Fruit fly (Drosophila melanogaster): ENCODE measurements around the gene CG43057.

CG43057 gene

DNA sequence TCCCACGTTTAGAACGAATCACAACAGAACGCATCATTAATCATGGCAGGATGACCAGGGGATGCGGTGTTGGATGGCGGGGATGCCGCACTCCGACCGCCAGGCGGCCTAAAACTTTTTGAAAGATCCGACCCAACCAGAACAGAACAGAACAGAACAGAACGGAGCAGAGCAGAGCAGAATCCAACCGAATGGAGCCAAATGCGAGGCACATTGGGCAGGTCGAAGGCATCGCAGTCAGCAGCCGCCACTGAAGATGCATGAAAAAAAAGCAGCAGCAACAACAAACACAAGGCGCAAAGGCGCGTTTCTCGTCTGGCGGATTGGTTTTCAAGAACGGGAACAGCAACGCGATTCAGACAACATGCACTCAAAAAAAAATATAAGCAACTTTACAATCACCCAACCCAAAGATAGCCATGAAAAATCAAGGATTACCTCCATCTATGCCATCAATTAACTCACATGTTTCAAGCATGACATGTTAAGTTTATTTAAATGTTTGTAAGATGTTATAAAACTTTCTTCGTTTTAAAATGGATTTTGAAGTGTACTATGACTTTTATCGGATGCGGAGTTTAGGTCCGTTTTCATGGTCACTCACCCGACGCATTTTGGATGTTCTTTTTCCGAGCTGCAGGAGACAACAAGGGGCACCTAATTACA is 35.7 kb upstream of the CG43057 start (continued):
- TF ChIP-seq CG30403 (GFP tag; optimal IDR thresholded peaks at IDR 0.05) = peak; percentile 62
- no peak for TF ChIP-seq sr (GFP tag; IDR thresholded peaks at IDR 0.05)
- TF ChIP-seq ci (GFP tag; IDR thresholded peaks at IDR 0.05) = peak; percentile 71
- TF ChIP-seq TFAM (GFP tag; optimal IDR thresholded peaks at IDR 0.05) = no peak
- peak; percentile 80 for TF ChIP-seq CG31441 (GFP tag; IDR thresholded peaks at IDR 0.05)
- no peak for TF ChIP-seq CG17186 (GFP tag; optimal IDR thresholded peaks at IDR 0.05)
- TF ChIP-seq Jarid2 (GFP tag; optimal IDR thresholded peaks at IDR 0.05) = no peak
- no peak for TF ChIP-seq CG5180 (GFP tag; optimal IDR thresholded peaks at IDR 0.05)
- TF ChIP-seq toy (GFP tag; IDR thresholded peaks at IDR 0.05) = no peak
- no peak for TF ChIP-seq her (GFP tag; optimal IDR thresholded peaks at IDR 0.05)
- no peak for TF ChIP-seq pzg (GFP tag; optimal IDR thresholded peaks at IDR 0.05)
- TF ChIP-seq ssp (GFP tag; IDR thresholded peaks at IDR 0.05) = peak; percentile 41
- TF ChIP-seq lola (GFP tag; optimal IDR thresholded peaks at IDR 0.05) = peak in 1 of 3 experiments; percentile 93
- TF ChIP-seq dysf (GFP tag; IDR thresholded peaks at IDR 0.05) = peak; percentile 33; the same call in 1 of the 3 replicates
- TF ChIP-seq tna (GFP tag; IDR thresholded peaks at IDR 0.05; ENCODE audit: partially characterized antibody) = no peak
- TF ChIP-seq peb (GFP tag; IDR thresholded peaks at IDR 0.05) = peak; percentile 42; the same call in 1 of the 2 replicates
- peak; percentile 39 for TF ChIP-seq Nf-YB (GFP tag; optimal IDR thresholded peaks at IDR 0.05)
- no peak for TF ChIP-seq NFAT (GFP tag; IDR thresholded peaks at IDR 0.05)
- TF ChIP-seq Oaz (GFP tag; IDR thresholded peaks at IDR 0.05) = no peak
- TF ChIP-seq esg (GFP tag; conservative IDR thresholded peaks at IDR 0.05) = peak; percentile 46; the same call in 1 of the 2 replicates
- TF ChIP-seq CG6254 (GFP tag; optimal IDR thresholded peaks at IDR 0.05) = peak; percentile 75
- 0 out of 2 replicates have a peak, but pooled peaks have one; percentile 6 for TF ChIP-seq CG7372 (GFP tag; IDR thresholded peaks at IDR 0.05)
- no peak for TF ChIP-seq CG11560 (tag; IDR thresholded peaks at IDR 0.05)
- TF ChIP-seq sima (GFP tag; optimal IDR thresholded peaks at IDR 0.05) = no peak
- TF ChIP-seq CG30020 (tag; optimal IDR thresholded peaks at IDR 0.05) = peak; percentile 20
- TF ChIP-seq bsh (GFP tag; optimal IDR thresholded peaks at IDR 0.05) = peak; percentile 89 to 92
- peak; percentile 88 for TF ChIP-seq CG14710 (tag; optimal IDR thresholded peaks at IDR 0.05)
- peak; percentile 58 for TF ChIP-seq bab2 (GFP tag; optimal IDR thresholded peaks at IDR 0.05)
- TF ChIP-seq CG11398 (GFP tag; optimal IDR thresholded peaks at IDR 0.05) = no peak
- no peak for TF ChIP-seq tll (GFP tag; optimal IDR thresholded peaks at IDR 0.05)
- no peak for TF ChIP-seq Fer1 (GFP tag; optimal IDR thresholded peaks at IDR 0.05)
- TF ChIP-seq CG32767 (GFP tag; IDR thresholded peaks at IDR 0.05) = no peak
- peak; percentile 88 for TF ChIP-seq CG2712 (tag; optimal IDR thresholded peaks at IDR 0.05)
- TF ChIP-seq NC2α (GFP tag; optimal IDR thresholded peaks at IDR 0.05) = peak; percentile 31
- TF ChIP-seq Atf-2 (GFP tag; optimal IDR thresholded peaks at IDR 0.05) = peak; percentile 37
- peak; percentile 82 for TF ChIP-seq phol (tag; optimal IDR thresholded peaks at IDR 0.05)
- peak; percentile 71 for TF ChIP-seq Hsf (GFP tag; optimal IDR thresholded peaks at IDR 0.05)
- peak; percentile 73 for TF ChIP-seq sim (GFP tag; IDR thresholded peaks at IDR 0.05)
- no peak for TF ChIP-seq CG3281 (GFP tag; optimal IDR thresholded peaks at IDR 0.05)
- TF ChIP-seq CG11695 (GFP tag; IDR thresholded peaks at IDR 0.05) = peak; percentile 67; the same call in 1 of the 3 replicates
- 0 out of 2 replicates have a peak, but pooled peaks have one; percentile 50 for TF ChIP-seq Awh (GFP tag; IDR thresholded peaks at IDR 0.05)
- peak; percentile 13 for TF ChIP-seq CG31388 (GFP tag; optimal IDR thresholded peaks at IDR 0.05)
- TF ChIP-seq chm (GFP tag; IDR thresholded peaks at IDR 0.05) = peak; percentile 71; the same call in 1 of the 2 replicates
- TF ChIP-seq Gug (GFP tag; IDR thresholded peaks at IDR 0.05) = peak; percentile 46; the same call in 1 of the 4 replicates
- peak; percentile 84 for TF ChIP-seq CG15601 (tag; optimal IDR thresholded peaks at IDR 0.05)
- no peak for TF ChIP-seq knrl (GFP tag; IDR thresholded peaks at IDR 0.05; ENCODE audit: partially characterized antibody)
- peak; percentile 74 for TF ChIP-seq CG4820 (GFP tag; optimal IDR thresholded peaks at IDR 0.05)
- TF ChIP-seq hb (GFP tag; IDR thresholded peaks at IDR 0.05; ENCODE audit: partially characterized antibody) = no peak
- no peak for TF ChIP-seq Bteb2 (GFP tag; optimal IDR thresholded peaks at IDR 0.05)

Data from whole organism, embryonic.